Worm (Caenorhabditis elegans): ENCODE measurements around the gene vkmt-1.

- TF ChIP-seq him-1 (tag; optimal IDR thresholded peaks at IDR 0.05) (no peak), dao-5 (tag; optimal IDR thresholded peaks at IDR 0.05) (no peak), W03F9.2 (tag; optimal IDR thresholded peaks at IDR 0.05) (no peak)
These were observed 24.4 kb downstream of the vkmt-1 start for ce11 chrIV:12302885-12303284.
